Fruit fly (Drosophila melanogaster): ENCODE results near the gene CG10343.

CG10343 gene

dm6 chr2L:18743896-18744295, 40.6 kb downstream of the CG10343 start (continued):
- TF ChIP-seq Ets96B (tag; optimal IDR thresholded peaks at IDR 0.05): no peak
- TF ChIP-seq CG7368 (GFP tag; optimal IDR thresholded peaks at IDR 0.05): no peak
- no peak for TF ChIP-seq Hr38 (GFP tag; optimal IDR thresholded peaks at IDR 0.05)
- TF ChIP-seq salr (GFP tag; optimal IDR thresholded peaks at IDR 0.05): peak in 1 of 2 experiments; percentile 7
- peak; percentile 64; the same call in 1 of the 3 replicates for TF ChIP-seq CG8119 (GFP tag; IDR thresholded peaks at IDR 0.05)
- TF ChIP-seq Lpt (GFP tag; optimal IDR thresholded peaks at IDR 0.05): no peak
- TF ChIP-seq CG10669 (GFP tag; optimal IDR thresholded peaks at IDR 0.05): peak; percentile 6
- no peak for TF ChIP-seq esn (GFP tag; optimal IDR thresholded peaks at IDR 0.05)
- no peak for TF ChIP-seq CG9139 (GFP tag; optimal IDR thresholded peaks at IDR 0.05)
- TF ChIP-seq pdm3 (GFP tag; optimal IDR thresholded peaks at IDR 0.05): peak; percentile 29
- no peak for TF ChIP-seq Eip93F (GFP tag; optimal IDR thresholded peaks at IDR 0.05)

dm6 chr2L:18745454-18745853, 42.2 kb downstream of the CG10343 start:
- TF ChIP-seq Hr39 (GFP tag; optimal IDR thresholded peaks at IDR 0.05): no peak
- TF ChIP-seq achi (GFP tag; optimal IDR thresholded peaks at IDR 0.05): no peak
- TF ChIP-seq CG3032 (tag; optimal IDR thresholded peaks at IDR 0.05): no peak
- TF ChIP-seq CG8319 (GFP tag; optimal IDR thresholded peaks at IDR 0.05): no peak
- TF ChIP-seq Lpt (GFP tag; optimal IDR thresholded peaks at IDR 0.05): no peak
- no peak for TF ChIP-seq fkh (GFP tag; optimal IDR thresholded peaks at IDR 0.05)
- TF ChIP-seq CG6276 (GFP tag; optimal IDR thresholded peaks at IDR 0.05): no peak
- TF ChIP-seq CG11762 (GFP tag; optimal IDR thresholded peaks at IDR 0.05; ENCODE audit: insufficient read depth): no peak
- no peak for TF ChIP-seq dac (GFP tag; optimal IDR thresholded peaks at IDR 0.05)
- no peak for TF ChIP-seq eg (GFP tag; IDR thresholded peaks at IDR 0.05)
- TF ChIP-seq CG10669 (GFP tag; optimal IDR thresholded peaks at IDR 0.05): no peak
- TF ChIP-seq Eip75B (GFP tag; optimal IDR thresholded peaks at IDR 0.05): no peak
- TF ChIP-seq CG32006 (GFP tag; optimal IDR thresholded peaks at IDR 0.05): no peak
- no peak for TF ChIP-seq Ets21C (GFP tag; optimal IDR thresholded peaks at IDR 0.05)
- TF ChIP-seq CG31627 (GFP tag; optimal IDR thresholded peaks at IDR 0.05): no peak
- no peak for TF ChIP-seq CG11902 (GFP tag; optimal IDR thresholded peaks at IDR 0.05)
- TF ChIP-seq Blimp-1 (GFP tag; optimal IDR thresholded peaks at IDR 0.05): no peak
- TF ChIP-seq ss (GFP tag; optimal IDR thresholded peaks at IDR 0.05): no peak

DNA sequence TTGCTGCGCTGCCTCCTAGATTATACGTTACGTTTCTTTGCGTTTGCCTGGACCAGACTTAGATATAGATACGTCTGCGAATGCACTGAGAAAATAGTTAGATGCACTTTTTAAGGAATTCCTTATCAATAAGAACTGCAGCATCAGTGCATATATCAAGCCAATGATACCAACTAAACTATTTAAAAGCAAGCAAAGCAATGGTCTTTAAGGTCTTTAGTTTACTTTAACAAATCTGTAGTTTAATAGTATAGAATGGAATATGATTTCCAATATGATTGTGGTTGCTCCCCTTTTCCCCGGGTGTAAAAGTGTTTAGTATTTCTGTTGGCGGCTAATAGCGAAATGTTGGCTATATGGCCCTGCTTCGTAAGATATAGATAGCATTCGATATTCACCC, 43.4 kb downstream of the CG10343 start:
- TF ChIP-seq eg (GFP tag; IDR thresholded peaks at IDR 0.05) (peak; percentile 55; the same call in 1 of the 3 replicates), Hr39 (GFP tag; optimal IDR thresholded peaks at IDR 0.05) (no peak), CG4318 (GFP tag; optimal IDR thresholded peaks at IDR 0.05) (peak; percentile 15), ss (GFP tag; optimal IDR thresholded peaks at IDR 0.05) (no peak), CG8119 (GFP tag; IDR thresholded peaks at IDR 0.05) (peak; percentile 49), OdsH (GFP tag; optimal IDR thresholded peaks at IDR 0.05) (peak; percentile 8), CG11294 (GFP tag; IDR thresholded peaks at IDR 0.05) (no peak), Hr4 (GFP tag; optimal IDR thresholded peaks at IDR 0.05) (peak; percentile 38), CG1621 (tag; optimal IDR thresholded peaks at IDR 0.05) (no peak), Eip78C (GFP tag) (peak; percentile 33), CG6163 (GFP tag; IDR thresholded peaks at IDR 0.05) (peak; percentile 45; the same call in 2 of the 3 replicates), net (GFP tag; optimal IDR thresholded peaks at IDR 0.05) (peak; percentile 2), achi (GFP tag; optimal IDR thresholded peaks at IDR 0.05) (peak; percentile 20), CG8319 (GFP tag; optimal IDR thresholded peaks at IDR 0.05) (no peak), esn (GFP tag; optimal IDR thresholded peaks at IDR 0.05) (no peak), topi (GFP tag; optimal IDR thresholded peaks at IDR 0.05) (no peak), lz (GFP tag; optimal IDR thresholded peaks at IDR 0.05) (no peak), CG15336 (GFP tag; IDR thresholded peaks at IDR 0.05) (peak; percentile 46), CG6276 (GFP tag; optimal IDR thresholded peaks at IDR 0.05) (peak; percentile 65), CG3919 (GFP tag; optimal IDR thresholded peaks at IDR 0.05) (peak; percentile 14), Ets96B (tag; optimal IDR thresholded peaks at IDR 0.05) (no peak), pdm3 (GFP tag; optimal IDR thresholded peaks at IDR 0.05) (no peak), CG32006 (GFP tag; optimal IDR thresholded peaks at IDR 0.05) (peak; percentile 65), svp (GFP tag) (no peak)
